Fruit fly (Drosophila melanogaster) whole organism, embryonic: ENCODE data around the gene CatB.

Source experiments
- Antp ChIP-seq: fragments of 200-800 bp; sonication (Bioruptor generic); optimal IDR thresholded peaks from 3 replicates; lab custom pipeline; 2016; ENCODE audit warnings: missing biosample characterization, missing genetic modification characterization
- Asciz ChIP-seq: fragments of 200-800 bp; sonication (Bioruptor generic); optimal IDR thresholded peaks from 2 replicates; lab custom pipeline; 2017; ENCODE audit warnings: missing biosample characterization, mild to moderate bottlenecking, missing genetic modification characterization, missing genetic modification reagents
- Bteb2 ChIP-seq: fragments of 200-800 bp; sonication (Bioruptor generic); optimal IDR thresholded peaks from 2 replicates; lab custom pipeline; 2016; ENCODE audit warnings: missing biosample characterization, missing genetic modification characterization
- CG10979 ChIP-seq: fragments of 200-800 bp; sonication (Bioruptor generic); optimal IDR thresholded peaks from 2 replicates; lab custom pipeline; 2018; ENCODE audit warnings: missing biosample characterization, mild to moderate bottlenecking, missing genetic modification characterization, moderate library complexity
- CG11398 ChIP-seq: fragments of 200-800 bp; sonication (Bioruptor generic); optimal IDR thresholded peaks from 2 replicates; lab custom pipeline; 2016; ENCODE audit warnings: missing biosample characterization, missing genetic modification characterization
- CG12071 ChIP-seq: fragments of 200-800 bp; sonication (Bioruptor generic); optimal IDR thresholded peaks from 3 replicates; lab custom pipeline; 2018; ENCODE audit warnings: missing biosample characterization, mild to moderate bottlenecking, missing genetic modification characterization
- CG12236 ChIP-seq: fragments of 200-800 bp; sonication (Bioruptor generic); optimal IDR thresholded peaks from 2 replicates; lab custom pipeline; 2016; ENCODE audit warnings: missing biosample characterization, missing genetic modification characterization
- CG13624 ChIP-seq: fragments of 200-800 bp; sonication (Bioruptor generic); optimal IDR thresholded peaks from 2 replicates; lab custom pipeline; 2016; ENCODE audit warnings: missing biosample characterization, missing genetic modification characterization
- CG15696 ChIP-seq: fragments of 200-800 bp; sonication (Bioruptor generic); optimal IDR thresholded peaks from 2 replicates; lab custom pipeline; 2019; ENCODE audit warnings: missing biosample characterization, mild to moderate bottlenecking, missing genetic modification characterization, moderate library complexity
- CG17186 ChIP-seq: fragments of 200-800 bp; sonication (Bioruptor generic); optimal IDR thresholded peaks from 3 replicates; lab custom pipeline; 2017; ENCODE audit warnings: missing biosample characterization, missing genetic modification reagents, missing genetic modification characterization
- CG17328 ChIP-seq: fragments of 200-800 bp; sonication (Bioruptor generic); IDR thresholded peaks from 2 replicates; pipeline ENCODE4 v1.3.6; 2022; ENCODE audit warnings: missing biosample characterization, missing genetic modification characterization
- CG17802 ChIP-seq: fragments of 200-800 bp; sonication (Bioruptor generic); optimal IDR thresholded peaks from 2 replicates; lab custom pipeline; 2018; ENCODE audit warnings: missing biosample characterization, mild to moderate bottlenecking, missing genetic modification characterization, moderate library complexity
- CG17912 ChIP-seq: fragments of 200-800 bp; sonication (Bioruptor generic); optimal IDR thresholded peaks from 2 replicates; lab custom pipeline; 2018; ENCODE audit warnings: missing biosample characterization, mild to moderate bottlenecking, missing genetic modification characterization
- CG1792 ChIP-seq: fragments of 200-800 bp; sonication (Bioruptor generic); optimal IDR thresholded peaks from 2 replicates; lab custom pipeline; 2016; ENCODE audit warnings: missing biosample characterization, missing genetic modification characterization
- CG18011 ChIP-seq: fragments of 200-800 bp; sonication (Bioruptor generic); optimal IDR thresholded peaks from 2 replicates; lab custom pipeline; 2017; ENCODE audit warnings: missing biosample characterization, missing genetic modification characterization, mild to moderate bottlenecking, moderate library complexity, missing genotype
- CG1832 ChIP-seq: fragments of 200-800 bp; sonication (Bioruptor generic); optimal IDR thresholded peaks from 2 replicates; lab custom pipeline; 2017; ENCODE audit warnings: missing biosample characterization, mild to moderate bottlenecking, missing genetic modification characterization, inconsistent platforms
- CG18619 ChIP-seq: fragments of 200-800 bp; sonication (Bioruptor generic); optimal IDR thresholded peaks from 3 replicates; lab custom pipeline; 2017; ENCODE audit warnings: missing biosample characterization, mild to moderate bottlenecking, missing genetic modification characterization
- CG18764 ChIP-seq: fragments of 200-800 bp; sonication (Bioruptor generic); optimal IDR thresholded peaks from 3 replicates; lab custom pipeline; 2016; ENCODE audit warnings: missing biosample characterization, missing genetic modification characterization
- CG31388 ChIP-seq: fragments of 200-800 bp; sonication (Bioruptor generic); optimal IDR thresholded peaks from 2 replicates; lab custom pipeline; 2016; ENCODE audit warnings: missing biosample characterization, missing genetic modification characterization
- CG3281 ChIP-seq: fragments of 200-800 bp; sonication (Bioruptor generic); optimal IDR thresholded peaks from 3 replicates; lab custom pipeline; 2017; ENCODE audit warnings: missing biosample characterization, mild to moderate bottlenecking, missing genetic modification characterization
- CG34376 ChIP-seq: fragments of 200-800 bp; sonication (Bioruptor generic); optimal IDR thresholded peaks from 2 replicates; lab custom pipeline; 2018; ENCODE audit warnings: missing biosample characterization, mild to moderate bottlenecking, missing genetic modification characterization
- CG6175 ChIP-seq: fragments of 200-800 bp; sonication (Bioruptor generic); IDR thresholded peaks from 3 replicates; pipeline ENCODE4 v1.3.6; 2022; ENCODE audit warnings: missing biosample characterization, missing genetic modification characterization
- CG7987 ChIP-seq: fragments of 200-800 bp; sonication (Bioruptor generic); optimal IDR thresholded peaks from 2 replicates; lab custom pipeline; 2018; ENCODE audit warnings: missing biosample characterization, mild to moderate bottlenecking, missing genetic modification characterization, moderate library complexity
- CG8089 ChIP-seq: fragments of 200-800 bp; sonication (Bioruptor generic); optimal IDR thresholded peaks from 3 replicates; lab custom pipeline; 2016; ENCODE audit warnings: missing biosample characterization, missing genetic modification characterization
- CHES-1-like ChIP-seq: fragments of 200-800 bp; sonication (Bioruptor generic); optimal IDR thresholded peaks from 2 replicates; lab custom pipeline; 2016; ENCODE audit warnings: missing biosample characterization, missing genetic modification characterization
- CoRest ChIP-seq: fragments of 200-800 bp; sonication (Bioruptor generic); optimal IDR thresholded peaks from 3 replicates; lab custom pipeline; 2018; ENCODE audit warnings: missing biosample characterization, mild to moderate bottlenecking, missing genetic modification characterization, moderate library complexity
- Dip2 ChIP-seq: fragments of 200-800 bp; sonication (Bioruptor generic); IDR thresholded peaks from 2 replicates; pipeline ENCODE4 v1.3.6; 2022; ENCODE audit warnings: missing biosample characterization, missing genetic modification characterization
- E2f2 ChIP-seq: fragments of 200-800 bp; sonication (Bioruptor generic); IDR thresholded peaks from 2 replicates; pipeline ENCODE4 v1.3.6; 2022; ENCODE audit warnings: missing biosample characterization, missing genetic modification characterization
- Lhr ChIP-seq: fragments of 200-800 bp; sonication (Bioruptor generic); optimal IDR thresholded peaks from 3 replicates; lab custom pipeline; 2017; ENCODE audit warnings: mild to moderate bottlenecking, missing biosample characterization, missing genetic modification reagents, missing genetic modification characterization
- MESR4 ChIP-seq: fragments of 200-800 bp; sonication (Bioruptor generic); optimal IDR thresholded peaks from 2 replicates; lab custom pipeline; 2018; ENCODE audit warnings: missing biosample characterization, mild to moderate bottlenecking, missing genetic modification characterization, moderate library complexity
- MTF-1 ChIP-seq: fragments of 200-800 bp; sonication (Bioruptor generic); optimal IDR thresholded peaks from 2 replicates; lab custom pipeline; 2018; ENCODE audit warnings: missing biosample characterization, mild to moderate bottlenecking, missing genetic modification characterization, borderline replicate concordance
- Nf-YC ChIP-seq: fragments of 200-800 bp; optimal IDR thresholded peaks from 3 replicates; lab custom pipeline; 2019; ENCODE audit warnings: missing biosample characterization, mild to moderate bottlenecking, missing genetic modification characterization, moderate library complexity
- Oli ChIP-seq: fragments of 200-800 bp; sonication (Bioruptor generic); optimal IDR thresholded peaks from 2 replicates; lab custom pipeline; 2018; ENCODE audit warnings: missing biosample characterization, mild to moderate bottlenecking, missing genetic modification characterization, moderate library complexity
- caup ChIP-seq: fragments of 200-800 bp; sonication (Bioruptor generic); optimal IDR thresholded peaks from 3 replicates; lab custom pipeline; 2017; ENCODE audit warnings: missing biosample characterization, mild to moderate bottlenecking, missing genetic modification characterization, moderate library complexity; ENCODE audit not compliant: severe bottlenecking
- disco-r ChIP-seq: fragments of 200-800 bp; sonication (Bioruptor generic); optimal IDR thresholded peaks from 2 replicates; lab custom pipeline; 2016; ENCODE audit warnings: missing biosample characterization, missing genetic modification characterization
- dysf ChIP-seq: fragments of 200-800 bp; sonication (Bioruptor generic); IDR thresholded peaks from 3 replicates; pipeline ENCODE4 v1.3.6; 2022; ENCODE audit warnings: missing biosample characterization, missing genetic modification characterization
- en ChIP-seq: fragments of 200-800 bp; sonication (Bioruptor generic); optimal IDR thresholded peaks from 2 replicates; lab custom pipeline; 2016; ENCODE audit warnings: missing biosample characterization, missing genetic modification characterization
- exex ChIP-seq: fragments of 200-800 bp; sonication (Bioruptor generic); optimal IDR thresholded peaks from 4 replicates; lab custom pipeline; 2018; ENCODE audit warnings: missing biosample characterization, mild to moderate bottlenecking, missing genetic modification characterization, moderate library complexity
- fd64A ChIP-seq: fragments of 200-800 bp; sonication (Bioruptor generic); optimal IDR thresholded peaks from 3 replicates; lab custom pipeline; 2018; ENCODE audit warnings: missing biosample characterization, mild to moderate bottlenecking, missing genetic modification characterization
- lov ChIP-seq, 2 experiments: fragments of 200-800 bp in 1 of 2; fragments of >200 bp in 1 of 2; sonication (Bioruptor generic) in 1 of 2; IDR thresholded peaks in 1 of 2; optimal IDR thresholded peaks in 1 of 2; 2 replicates in 1 of 2; 3 replicates in 1 of 2; pipeline versions ENCODE4 v1.3.6 to Lab custom; 2017 to 2022; ENCODE audit warnings: missing biosample characterization in 1 of 2, missing genetic modification characterization in 1 of 2
- pho ChIP-seq: fragments of 200-800 bp; sonication (Bioruptor generic); optimal IDR thresholded peaks from 2 replicates; lab custom pipeline; 2016; ENCODE audit warnings: missing biosample characterization, missing genetic modification characterization
- psq ChIP-seq: fragments of 200-800 bp; sonication (Bioruptor generic); optimal IDR thresholded peaks from 2 replicates; lab custom pipeline; 2017; ENCODE audit warnings: missing biosample characterization, missing genetic modification characterization
- pum ChIP-seq: fragments of 200-800 bp; sonication (Bioruptor generic); optimal IDR thresholded peaks from 2 replicates; lab custom pipeline; 2016; ENCODE audit warnings: missing biosample characterization, missing genetic modification characterization
- ranshi ChIP-seq: fragments of 200-800 bp; sonication (Bioruptor generic); IDR thresholded peaks from 2 replicates; pipeline ENCODE4 v1.3.6; 2022; ENCODE audit warnings: missing biosample characterization, missing genetic modification characterization
- row ChIP-seq: fragments of 200-800 bp; sonication (Bioruptor generic); IDR thresholded peaks from 3 replicates; pipeline ENCODE4 v1.3.6; 2022; ENCODE audit warnings: missing biosample characterization, missing genetic modification characterization
- sd ChIP-seq: fragments of 200-800 bp; sonication (Bioruptor generic); optimal IDR thresholded peaks from 3 replicates; lab custom pipeline; 2018; ENCODE audit warnings: missing biosample characterization, mild to moderate bottlenecking, missing genetic modification characterization, moderate library complexity
- slou ChIP-seq: fragments of 200-800 bp; sonication (Bioruptor generic); optimal IDR thresholded peaks from 3 replicates; lab custom pipeline; 2016; ENCODE audit warnings: missing biosample characterization, missing genetic modification characterization
- tup ChIP-seq: fragments of 200-800 bp; sonication (Bioruptor generic); optimal IDR thresholded peaks from 2 replicates; lab custom pipeline; 2016; ENCODE audit warnings: missing biosample characterization, mild to moderate bottlenecking, missing genetic modification characterization, moderate library complexity
- zfh2 ChIP-seq: fragments of 200-800 bp; sonication (Bioruptor generic); optimal IDR thresholded peaks from 2 replicates; lab custom pipeline; 2016; ENCODE audit warnings: missing biosample characterization, missing genetic modification characterization

The CatB gene

DNA sequence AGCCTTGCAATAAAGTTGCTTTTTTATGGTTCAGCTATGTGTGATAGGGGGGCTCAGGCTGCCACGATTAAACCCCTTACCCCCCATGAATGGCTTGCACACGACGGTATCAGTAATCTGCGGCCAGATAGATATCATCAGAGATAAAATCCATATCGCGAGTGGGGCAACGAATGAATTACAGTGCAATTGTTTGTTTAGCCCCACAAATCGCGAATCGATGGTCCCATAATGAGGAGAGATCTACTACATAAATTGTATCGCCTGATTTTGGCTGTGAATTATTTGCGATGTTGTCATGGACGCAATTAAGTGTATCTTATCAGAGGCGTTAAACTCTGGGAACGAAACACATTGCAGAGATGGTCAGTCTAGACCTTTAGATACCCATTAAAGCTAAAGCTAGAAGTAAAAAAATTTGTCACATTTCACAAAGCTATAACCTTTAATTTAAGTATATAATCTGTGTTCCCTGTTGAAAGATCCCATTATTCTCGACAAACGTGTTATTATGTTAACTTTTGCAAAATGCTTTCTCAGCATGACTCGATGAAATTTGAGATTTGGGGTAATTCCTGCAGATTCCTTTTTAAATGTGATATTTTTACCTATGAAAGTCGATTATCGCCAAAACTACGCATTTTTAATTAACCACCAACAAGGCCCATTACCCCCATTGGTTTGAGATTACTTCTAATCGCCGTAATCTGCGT is 7.3 kb upstream of the CatB start (continued):
- TF ChIP-seq E2f2 (GFP tag; lab: Robert Waterston, UW) (no peak), tup (GFP tag; lab: Kevin White, UChicago) (no peak), Antp (no peak), CG15696 (no peak), CG7987 (GFP tag; lab: Kevin White, UChicago) (peak; percentile 10), MESR4 (no peak), disco-r (GFP tag; lab: Kevin White, UChicago) (no peak), en (no peak), Oli (tag; lab: Kevin White, UChicago) (peak; percentile 8), pho (GFP tag; lab: Kevin White, UChicago) (no peak), slou (no peak), Bteb2 (GFP tag; lab: Kevin White, UChicago) (no peak), CG17802 (tag; lab: Kevin White, UChicago) (no peak), Asciz (no peak), CHES-1-like (GFP tag; lab: Kevin White, UChicago) (no peak), CG13624 (peak; percentile 24), MTF-1 (peak; percentile 74), CG1832 (GFP tag; lab: Kevin White, UChicago) (no peak), zfh2 (GFP tag; lab: Kevin White, UChicago) (no peak), CG17186 (GFP tag; lab: Kevin White, UChicago) (no peak), psq (GFP tag; lab: Kevin White, UChicago) (no peak), CG3281 (GFP tag; lab: Kevin White, UChicago) (peak; percentile 30), fd64A (GFP tag; lab: Kevin White, UChicago) (no peak), CG18764 (GFP tag; lab: Kevin White, UChicago) (no peak), CG18619 (GFP tag; lab: Kevin White, UChicago) (no peak), CG17328 (GFP tag; lab: Robert Waterston, UW) (no peak), CG10979 (tag; lab: Kevin White, UChicago) (no peak), CG18011 (GFP tag; lab: Kevin White, UChicago) (no peak), row (GFP tag; lab: Robert Waterston, UW) (peak; percentile 48; the same call in 1 of the 3 replicates), dysf (no peak), CG1792 (no peak), ranshi (GFP tag; lab: Robert Waterston, UW) (no peak), CG11398 (GFP tag; lab: Kevin White, UChicago) (no peak), CG31388 (GFP tag; lab: Kevin White, UChicago) (no peak), CG12236 (GFP tag; lab: Kevin White, UChicago) (no peak), caup (GFP tag; lab: Kevin White, UChicago) (no peak), CG17912 (GFP tag; lab: Kevin White, UChicago) (peak; percentile 9), CG34376 (GFP tag; lab: Kevin White, UChicago) (peak; percentile 52), Nf-YC (tag; lab: Kevin White, UChicago) (no peak), lov (optimal IDR thresholded peaks at IDR 0.05; lab: Kevin White, UChicago) (no peak), lov (GFP tag; IDR thresholded peaks at IDR 0.05; lab: Robert Waterston, UW) (no peak), Dip2 (GFP tag; lab: Robert Waterston, UW) (no peak), CG12071 (GFP tag; lab: Kevin White, UChicago) (peak; percentile 26), CG8089 (no peak), sd (tag; lab: Kevin White, UChicago) (peak; percentile 25), pum (GFP tag; lab: Kevin White, UChicago) (no peak), exex (tag; lab: Kevin White, UChicago) (peak; percentile 86), Lhr (GFP tag; lab: Kevin White, UChicago) (no peak), CoRest (tag; lab: Kevin White, UChicago) (peak; percentile 18), CG6175 (GFP tag; lab: Robert Waterston, UW) (no peak)
